Fruit fly (Drosophila melanogaster): ENCODE data around the gene Crg-1.

- TF ChIP-seq toe (GFP tag; optimal IDR thresholded peaks at IDR 0.05) (no peak), cnc (optimal IDR thresholded peaks at IDR 0.05) (no peak), Mnt (GFP tag; optimal IDR thresholded peaks at IDR 0.05) (no peak), CG12768 (GFP tag; optimal IDR thresholded peaks at IDR 0.05) (no peak), CG1620 (GFP tag; optimal IDR thresholded peaks at IDR 0.05) (no peak), Crg-1 (GFP tag; optimal IDR thresholded peaks at IDR 0.05) (no peak), CG33017 (tag; optimal IDR thresholded peaks at IDR 0.05) (no peak), kay (GFP tag; ENCODE audit: borderline replicate concordance) (no peak)
Measured at dm6 chrX:3778952-3779502, 14.0 kb upstream of the Crg-1 start.
